Worm (Caenorhabditis elegans) whole organism, mixed stage, embryonic: ENCODE measurements around the gene slc-36.1.

Experiments
- ces-1 ChIP-seq: fragments of 150-350 bp; optimal IDR thresholded peaks from 2 replicates; lab custom pipeline; 2014; ENCODE audit warnings: missing biosample characterization, missing genetic modification reagents, missing genetic modification characterization
- lin-13 ChIP-seq: fragments of 150-350 bp; optimal IDR thresholded peaks from 2 replicates; lab custom pipeline; 2014; ENCODE audit warnings: missing biosample characterization, missing genetic modification characterization
- nhr-237 ChIP-seq: fragments of 150-350 bp; optimal IDR thresholded peaks from 2 replicates; lab custom pipeline; 2014; ENCODE audit warnings: missing biosample characterization, missing genetic modification characterization
- unc-120 ChIP-seq: sonication (generic microtip); optimal IDR thresholded peaks from 2 replicates; lab custom pipeline; 2017; ENCODE audit warnings: missing genetic modification characterization, missing compliant biosample characterization; ENCODE audit not compliant: poor library complexity, severe bottlenecking

- peak; percentile 34 for TF ChIP-seq ces-1
- TF ChIP-seq nhr-237 (tag; lab: Kevin White, UChicago): peak; percentile 39
- peak; percentile 46 for TF ChIP-seq unc-120 (tag; lab: Kevin White, UChicago)
- peak; percentile 63 for TF ChIP-seq lin-13 (tag; lab: Kevin White, UChicago)
These were observed 38.4 kb upstream of the slc-36.1 start, which contains the start of gene cpf-2 for ce11 chrIII:13268856-13269255.
